Worm (Caenorhabditis elegans): ENCODE measurements around the gene F10E9.4.

F10E9.4 gene

DNA sequence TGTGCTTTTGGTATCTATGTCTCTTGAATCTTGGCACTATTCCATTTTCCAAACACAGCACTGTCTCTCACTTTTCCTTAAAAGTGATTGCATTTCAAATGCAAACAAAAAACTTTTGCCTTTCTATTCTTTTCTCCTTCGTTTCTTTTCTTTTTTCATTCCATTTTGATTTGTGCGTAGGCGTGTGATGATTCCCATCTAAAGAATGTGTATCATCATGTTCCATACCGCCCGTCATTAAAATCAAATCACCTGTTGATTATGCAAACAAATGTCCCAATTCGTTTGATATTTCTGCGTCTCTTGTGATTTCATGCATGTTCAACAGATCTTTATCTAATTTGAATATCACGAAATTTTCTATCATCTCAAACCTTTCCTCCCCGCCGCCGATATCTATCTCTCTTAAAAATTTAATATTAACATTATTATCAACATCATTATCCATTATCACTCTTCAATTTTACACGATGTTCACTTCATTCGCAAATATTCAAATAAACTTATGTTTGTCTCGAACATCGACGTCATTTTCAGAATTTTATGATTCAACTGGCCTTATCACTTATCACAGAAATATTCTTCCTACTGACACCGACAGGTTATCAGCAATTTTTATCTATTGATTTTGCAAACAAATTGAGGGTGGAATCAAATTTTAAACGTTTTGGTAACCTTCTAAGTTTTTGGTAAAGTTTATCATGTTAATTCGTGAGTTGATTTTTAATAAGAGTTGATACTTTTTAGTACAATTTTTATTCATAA, 16.9 kb upstream of the F10E9.4 start:
- TF ChIP-seq nfya-1 (tag; optimal IDR thresholded peaks at IDR 0.05; ENCODE audit: insufficient read depth) (no peak), nhr-67 (tag; optimal IDR thresholded peaks at IDR 0.05) (no peak), nhr-11 (tag; optimal IDR thresholded peaks at IDR 0.05) (no peak), nhr-237 (tag; optimal IDR thresholded peaks at IDR 0.05) (no peak), lin-15B (tag; optimal IDR thresholded peaks at IDR 0.05) (no peak), nhr-43 (tag; optimal IDR thresholded peaks at IDR 0.05; ENCODE audit: poor library complexity, severe bottlenecking) (no peak), pqm-1 (tag; optimal IDR thresholded peaks at IDR 0.05) (peak; percentile 90), ama-1 (optimal IDR thresholded peaks at IDR 0.05) (no peak), nhr-23 (tag; optimal IDR thresholded peaks at IDR 0.05) (no peak), mml-1 (tag; optimal IDR thresholded peaks at IDR 0.05) (no peak), mdl-1 (tag; optimal IDR thresholded peaks at IDR 0.05) (no peak), nhr-12 (tag; optimal IDR thresholded peaks at IDR 0.05) (no peak), ceh-9 (tag; optimal IDR thresholded peaks at IDR 0.05) (no peak), ceh-16 (tag; optimal IDR thresholded peaks at IDR 0.05) (no peak), zag-1 (tag; optimal IDR thresholded peaks at IDR 0.05) (no peak), egl-5 (tag; optimal IDR thresholded peaks at IDR 0.05) (peak; percentile 61), skn-1 (tag; optimal IDR thresholded peaks at IDR 0.05) (no peak), nhr-77 (tag; optimal IDR thresholded peaks at IDR 0.05) (no peak), egl-27 (tag; optimal IDR thresholded peaks at IDR 0.05) (no peak), elt-2 (tag; optimal IDR thresholded peaks at IDR 0.05) (peak; percentile 96), lsy-12 (tag; optimal IDR thresholded peaks at IDR 0.05) (no peak), ztf-4 (tag; optimal IDR thresholded peaks at IDR 0.05) (no peak), daf-12 (tag; optimal IDR thresholded peaks at IDR 0.05) (no peak), fkh-2 (tag; optimal IDR thresholded peaks at IDR 0.05) (no peak), snpc-4 (tag; optimal IDR thresholded peaks at IDR 0.05) (no peak), elt-3 (tag; optimal IDR thresholded peaks at IDR 0.05) (no peak), aly-2 (tag; optimal IDR thresholded peaks at IDR 0.05) (no peak), ceh-28 (tag; optimal IDR thresholded peaks at IDR 0.05) (peak; percentile 24), nhr-76 (tag; optimal IDR thresholded peaks at IDR 0.05) (no peak), pha-4 (tag; optimal IDR thresholded peaks at IDR 0.05) (peak; percentile 46), nhr-25 (tag; optimal IDR thresholded peaks at IDR 0.05) (no peak), elt-1 (tag; optimal IDR thresholded peaks at IDR 0.05) (no peak), eor-1 (tag; optimal IDR thresholded peaks at IDR 0.05) (no peak), lin-39 (tag; optimal IDR thresholded peaks at IDR 0.05) (no peak), tbx-2 (tag; optimal IDR thresholded peaks at IDR 0.05) (no peak), fos-1 (tag; optimal IDR thresholded peaks at IDR 0.05) (no peak), hmg-11 (tag; optimal IDR thresholded peaks at IDR 0.05) (no peak)

DNA sequence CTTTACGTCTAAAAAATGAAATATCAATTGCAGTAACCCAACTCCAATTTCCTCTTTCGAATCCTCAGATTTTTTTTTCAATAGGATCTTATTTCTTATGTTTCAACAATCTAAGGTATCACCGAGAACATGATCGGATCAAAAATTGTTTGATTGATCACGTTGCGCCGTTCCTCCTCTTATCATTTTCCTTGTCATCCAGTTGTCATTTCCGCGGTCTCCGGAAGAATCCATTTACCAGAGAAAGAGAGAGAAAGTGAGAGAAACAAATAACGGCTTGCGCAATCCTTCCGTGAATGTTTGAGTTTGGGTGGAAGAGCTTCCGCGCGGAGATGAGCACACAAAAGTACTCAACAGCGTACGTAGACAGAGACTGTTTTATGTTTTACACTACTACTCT, 15.1 kb upstream of the F10E9.4 start:
- no peak for TF ChIP-seq elt-1 (tag; optimal IDR thresholded peaks at IDR 0.05)
- peak; percentile 13 for TF ChIP-seq elt-2 (tag; optimal IDR thresholded peaks at IDR 0.05)

DNA sequence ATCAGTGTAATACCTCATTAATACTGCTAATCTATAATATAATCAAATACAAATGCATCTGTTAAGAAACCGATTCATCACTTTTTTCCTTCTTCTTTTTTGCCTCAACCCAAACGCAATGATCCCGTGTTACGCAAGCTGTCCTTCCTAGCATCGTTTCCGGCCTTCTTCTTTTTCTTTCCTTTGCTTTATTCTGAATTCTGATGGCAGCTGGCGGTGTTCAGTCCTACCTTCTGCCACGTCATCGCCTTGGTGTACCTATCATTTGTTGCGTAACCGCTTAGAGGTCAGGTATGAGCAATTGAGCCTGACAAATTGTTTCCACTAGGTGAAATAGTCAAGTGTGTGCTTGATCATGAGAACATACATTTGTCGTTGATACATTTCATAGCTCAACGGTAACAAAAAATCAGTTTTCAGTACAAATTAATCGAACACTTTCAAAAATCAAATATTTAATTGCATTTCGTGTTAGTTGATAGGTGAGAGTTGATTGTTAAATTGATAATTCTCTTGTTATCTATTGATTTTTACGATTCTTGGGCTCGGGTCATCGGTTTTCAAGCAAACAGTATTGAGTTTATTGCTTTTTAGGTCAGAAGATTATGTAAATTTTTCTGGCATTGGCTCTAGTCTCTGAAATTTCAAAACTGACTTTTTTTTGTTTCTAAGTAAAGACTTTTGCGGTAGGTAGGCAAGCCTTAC, 10.0 kb upstream of the F10E9.4 start:
- TF ChIP-seq nhr-67 (tag; optimal IDR thresholded peaks at IDR 0.05), result no peak
- no peak for TF ChIP-seq ceh-82 (tag; optimal IDR thresholded peaks at IDR 0.05)
- peak; percentile 20 for TF ChIP-seq lin-39 (tag; optimal IDR thresholded peaks at IDR 0.05)
- TF ChIP-seq elt-1 (tag; optimal IDR thresholded peaks at IDR 0.05), result no peak
- peak; percentile 58 for TF ChIP-seq elt-2 (tag; optimal IDR thresholded peaks at IDR 0.05)

Measured in whole organism, L3 larva.